Worm (Caenorhabditis elegans) whole organism, early embryonic: ENCODE data around the gene C28G1.6.

Source experiments
- F13C5.2 ChIP-seq: sonication (generic microtip); optimal IDR thresholded peaks from 2 replicates; lab custom pipeline; 2017; ENCODE audit warnings: mild to moderate bottlenecking, missing genetic modification characterization, inconsistent platforms, missing compliant biosample characterization
- aly-1 ChIP-seq: sonication (generic microtip); optimal IDR thresholded peaks from 2 replicates; lab custom pipeline; 2016; ENCODE audit warnings: missing genetic modification characterization, missing compliant biosample characterization
- ama-1 ChIP-seq: fragments of 150-350 bp; optimal IDR thresholded peaks from 2 replicates; lab custom pipeline; 2014
- ceh-36 ChIP-seq: sonication (generic microtip); optimal IDR thresholded peaks from 2 replicates; lab custom pipeline; 2016; ENCODE audit warnings: missing genetic modification characterization, inconsistent platforms, missing compliant biosample characterization
- flt-1 ChIP-seq: fragments of 200-800 bp; sonication (Bioruptor generic); IDR thresholded peaks from 2 replicates; pipeline ENCODE4 v1.3.6; 2022; ENCODE audit warnings: missing genetic modification characterization, missing compliant biosample characterization
- hmbx-1 ChIP-seq: sonication (generic microtip); optimal IDR thresholded peaks from 2 replicates; lab custom pipeline; 2016; ENCODE audit warnings: mild to moderate bottlenecking, missing genetic modification characterization, missing compliant biosample characterization
- hmg-4 ChIP-seq: fragments of 200-800 bp; sonication (Bioruptor generic); optimal IDR thresholded peaks from 2 replicates; lab custom pipeline; 2018; ENCODE audit warnings: mild to moderate bottlenecking, missing genetic modification characterization, missing compliant biosample characterization
- pes-1 ChIP-seq: fragments of 200-800 bp; sonication (Bioruptor generic); IDR thresholded peaks from 2 replicates; pipeline ENCODE4 v1.3.6; 2022; ENCODE audit warnings: missing genetic modification reagents, missing genetic modification characterization, missing compliant biosample characterization
- scrt-1 ChIP-seq: fragments of 200-800 bp; sonication (Bioruptor generic); IDR thresholded peaks from 2 replicates; pipeline ENCODE4 v1.3.6; 2022; ENCODE audit warnings: missing genetic modification characterization, missing compliant biosample characterization
- sea-1 ChIP-seq: fragments of 200-800 bp; sonication (Bioruptor generic); conservative IDR thresholded peaks from 2 replicates; pipeline ENCODE4 v1.3.6; 2022; ENCODE audit warnings: missing genetic modification characterization, missing compliant biosample characterization
- tbx-11 ChIP-seq: fragments of 200-800 bp; sonication (Bioruptor generic); IDR thresholded peaks from 2 replicates; pipeline ENCODE4 v1.3.6; 2022; ENCODE audit warnings: missing genetic modification characterization, missing compliant biosample characterization

DNA sequence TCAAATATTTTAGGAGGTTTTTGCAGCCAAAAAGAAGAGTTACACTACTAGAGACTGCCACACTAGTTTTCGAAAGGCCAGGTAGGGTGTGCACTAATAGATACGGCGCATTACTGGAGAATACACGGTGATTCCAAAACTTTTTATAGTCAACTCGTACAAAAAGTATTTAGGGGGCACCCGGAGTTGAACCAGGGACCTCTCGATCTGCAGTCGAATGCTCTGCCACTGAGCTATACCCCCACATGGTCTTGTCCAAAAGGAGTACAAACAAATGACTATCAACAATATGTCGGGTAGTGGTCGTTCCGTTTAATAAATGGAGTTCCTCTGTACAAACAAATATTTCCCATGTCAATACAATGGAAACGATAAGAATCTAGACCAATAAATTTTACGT lies 13.1 kb downstream of the C28G1.6 start:
- TF ChIP-seq ama-1 (lab: Kevin White, UChicago) = no peak
- TF ChIP-seq hmg-4 (GFP tag; lab: Kevin White, UChicago) = peak; percentile 0
- peak; percentile 76 for TF ChIP-seq flt-1 (GFP tag; lab: Robert Waterston, UW)
- peak; percentile 25 for TF ChIP-seq aly-1 (tag; lab: Kevin White, UChicago)
- no peak for TF ChIP-seq F13C5.2 (tag; lab: Kevin White, UChicago)
- no peak for TF ChIP-seq hmbx-1
- TF ChIP-seq scrt-1 (GFP tag; lab: Robert Waterston, UW) = peak; percentile 79
- peak; percentile 82 for TF ChIP-seq sea-1 (GFP tag; lab: Robert Waterston, UW)
- peak; percentile 48 for TF ChIP-seq ceh-36 (tag; lab: Kevin White, UChicago)
- TF ChIP-seq tbx-11 (GFP tag; lab: Robert Waterston, UW) = peak; percentile 68; the same call in 1 of the 2 replicates
- TF ChIP-seq pes-1 (GFP tag; lab: Robert Waterston, UW) = peak; percentile 84
